Worm (Caenorhabditis elegans): ENCODE data around the gene K01G12.3.

DNA sequence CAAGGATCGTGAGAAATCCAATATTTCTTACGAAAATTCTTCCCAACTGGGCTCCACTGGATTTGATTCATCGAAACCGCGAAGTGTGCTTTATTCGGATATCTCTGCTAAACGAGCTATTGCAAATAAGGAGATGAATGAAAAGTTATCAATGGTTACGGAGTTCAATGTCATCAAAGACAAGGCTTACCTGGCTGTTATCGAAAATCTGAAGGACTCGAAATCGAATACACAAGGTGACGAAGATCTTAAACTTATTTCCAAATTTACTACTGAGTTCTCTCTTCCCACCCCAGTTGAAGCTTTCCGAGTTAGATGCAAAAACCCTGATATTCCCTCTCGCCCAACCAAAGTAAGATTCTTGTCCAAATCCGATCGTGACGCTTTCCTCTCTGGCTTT lies 7.0 kb upstream of the K01G12.3 start:
- TF ChIP-seq egl-5 (tag; optimal IDR thresholded peaks at IDR 0.05), result no peak
- no peak for TF ChIP-seq unc-62 (GFP tag; optimal IDR thresholded peaks at IDR 0.05)
- TF ChIP-seq nhr-23 (tag; optimal IDR thresholded peaks at IDR 0.05), result no peak
- no peak for TF ChIP-seq pha-4 (tag; optimal IDR thresholded peaks at IDR 0.05)
- no peak for TF ChIP-seq mdl-1 (tag; optimal IDR thresholded peaks at IDR 0.05)

Measured in whole organism, L3 larva.